3 fruit fly cellular contexts compared by ENCODE assay signal in genomic region chr2L:18480326-18481028, dm6.
A peak's percentile ranks its signal among the peaks of the same experiment; 100 is the strongest.
TF ChIP-seq lines count a peak whose summit lies in the region.

No protein-coding gene starts in this region.

- TF ChIP-seq CTCF in whole organism, embryonic (GFP tag; optimal IDR thresholded peaks at IDR 0.05; lab: Kevin White, UChicago) = no peak

TF ChIP-seq in whole organism, embryonic, 481 proteins besides CTCF, POLR2A, EP300 and RAD21:
- TF ChIP-seq emc (GFP tag; optimal IDR thresholded peaks at IDR 0.05; lab: Kevin White, UChicago) (no peak), psq (GFP tag; optimal IDR thresholded peaks at IDR 0.05; lab: Kevin White, UChicago) (no peak), zen (tag; optimal IDR thresholded peaks at IDR 0.05; lab: Kevin White, UChicago) (no peak), CG2199 (GFP tag; IDR thresholded peaks at IDR 0.05; lab: Robert Waterston, UW) (peak; percentile 69; the same call in 1 of the 3 replicates), D19A (tag; optimal IDR thresholded peaks at IDR 0.05; lab: Kevin White, UChicago) (no peak), vvl (GFP tag; IDR thresholded peaks at IDR 0.05; lab: Robert Waterston, UW) (peak; percentile 77), twi (tag; optimal IDR thresholded peaks at IDR 0.05; lab: Kevin White, UChicago) (peak; percentile 20), Pdp1 (GFP tag; optimal IDR thresholded peaks at IDR 0.05; lab: Kevin White, UChicago) (peak in 1 of 2 experiments; percentile 75), CG15601 (tag; optimal IDR thresholded peaks at IDR 0.05; lab: Kevin White, UChicago) (no peak), Med (GFP tag; lab: Kevin White, UChicago) (peak; percentile 31), Camta (GFP tag; optimal IDR thresholded peaks at IDR 0.05; lab: Kevin White, UChicago) (no peak), abd-A (tag; optimal IDR thresholded peaks at IDR 0.05; lab: Kevin White, UChicago) (peak; percentile 54), Blimp-1 (GFP tag; optimal IDR thresholded peaks at IDR 0.05; lab: Kevin White, UChicago) (peak; percentile 40), kni (GFP tag; optimal IDR thresholded peaks at IDR 0.05; lab: Kevin White, UChicago) (peak; percentile 81), sens (GFP tag; lab: Kevin White, UChicago) (no peak), tll (GFP tag; optimal IDR thresholded peaks at IDR 0.05; lab: Kevin White, UChicago) (peak in 1 of 2 experiments; percentile 34), oc (tag; optimal IDR thresholded peaks at IDR 0.05; lab: Kevin White, UChicago) (peak; percentile 22), cg (GFP tag; optimal IDR thresholded peaks at IDR 0.05; lab: Kevin White, UChicago) (peak; percentile 61), bbx (GFP tag; IDR thresholded peaks at IDR 0.05; lab: Robert Waterston, UW; ENCODE audit: partially characterized antibody) (peak; percentile 16; the same call in 1 of the 2 replicates), sd (tag; optimal IDR thresholded peaks at IDR 0.05; lab: Kevin White, UChicago) (peak; percentile 67)

TF ChIP-seq in whole organism, prepupa, 60 proteins besides CTCF, POLR2A, EP300 and RAD21:
- TF ChIP-seq svp (GFP tag; lab: Kevin White, UChicago) (no peak), CG10669 (GFP tag; optimal IDR thresholded peaks at IDR 0.05; lab: Kevin White, UChicago) (no peak), cyc (GFP tag; optimal IDR thresholded peaks at IDR 0.05; lab: Kevin White, UChicago) (no peak), CG16779 (tag; optimal IDR thresholded peaks at IDR 0.05; lab: Kevin White, UChicago) (no peak), Eip93F (GFP tag; optimal IDR thresholded peaks at IDR 0.05; lab: Kevin White, UChicago) (no peak), topi (GFP tag; optimal IDR thresholded peaks at IDR 0.05; lab: Kevin White, UChicago) (no peak), CG3032 (tag; optimal IDR thresholded peaks at IDR 0.05; lab: Kevin White, UChicago) (no peak), achi (GFP tag; optimal IDR thresholded peaks at IDR 0.05; lab: Kevin White, UChicago) (no peak), Sox14 (GFP tag; optimal IDR thresholded peaks at IDR 0.05; lab: Kevin White, UChicago) (no peak), CG9139 (GFP tag; optimal IDR thresholded peaks at IDR 0.05; lab: Kevin White, UChicago) (no peak), CG6276 (GFP tag; optimal IDR thresholded peaks at IDR 0.05; lab: Kevin White, UChicago) (peak; percentile 29), fkh (GFP tag; optimal IDR thresholded peaks at IDR 0.05; lab: Kevin White, UChicago) (no peak), dsx (GFP tag; optimal IDR thresholded peaks at IDR 0.05; lab: Kevin White, UChicago; ENCODE audit: poor library complexity, severe bottlenecking) (peak; percentile 3), Eip75B (GFP tag; optimal IDR thresholded peaks at IDR 0.05; lab: Kevin White, UChicago) (no peak), eg (GFP tag; IDR thresholded peaks at IDR 0.05; lab: Robert Waterston, UW) (no peak; the same call in 2 of the 3 replicates), dac (GFP tag; optimal IDR thresholded peaks at IDR 0.05; lab: Kevin White, UChicago) (no peak), vri (GFP tag; optimal IDR thresholded peaks at IDR 0.05; lab: Kevin White, UChicago) (no peak), CG6808 (GFP tag; optimal IDR thresholded peaks at IDR 0.05; lab: Kevin White, UChicago) (no peak), Gug (GFP tag; IDR thresholded peaks at IDR 0.05; lab: Robert Waterston, UW) (no peak), Eip78C (GFP tag; lab: Kevin White, UChicago) (peak; percentile 22), esn (GFP tag; optimal IDR thresholded peaks at IDR 0.05; lab: Kevin White, UChicago) (no peak), Ets96B (tag; optimal IDR thresholded peaks at IDR 0.05; lab: Kevin White, UChicago) (no peak), CG11762 (GFP tag; optimal IDR thresholded peaks at IDR 0.05; lab: Kevin White, UChicago; ENCODE audit: insufficient read depth) (no peak), CG1621 (tag; optimal IDR thresholded peaks at IDR 0.05; lab: Kevin White, UChicago) (no peak), pdm3 (GFP tag; optimal IDR thresholded peaks at IDR 0.05; lab: Kevin White, UChicago) (no peak), Hr38 (GFP tag; optimal IDR thresholded peaks at IDR 0.05; lab: Kevin White, UChicago) (no peak)

TF ChIP-seq in whole organism, pupa, 21 proteins besides CTCF, POLR2A, EP300 and RAD21:
- TF ChIP-seq EcR (GFP tag; optimal IDR thresholded peaks at IDR 0.05; lab: Kevin White, UChicago) (peak; percentile 73), rn (GFP tag; IDR thresholded peaks at IDR 0.05; lab: Robert Waterston, UW) (no peak)

Comparison
In these comparisons a context has a peak if more than half of its experiments do, and no peak if none do; other contexts are left out.
1. Of the 7 proteins assayed by ChIP-seq in both whole organism, embryonic and whole organism, prepupa: peak only in whole organism, embryonic: Blimp-1; only in whole organism, prepupa: none; in both: none; in neither: 6.